Worm (Caenorhabditis elegans) whole organism, L4 larva: ENCODE results near the gene R05G6.3.

Experiments
- ceh-44 ChIP-seq: fragments of 200-800 bp; sonication (Bioruptor generic); IDR thresholded peaks from 2 replicates; pipeline ENCODE4 v1.3.6; 2022; ENCODE audit warnings: missing genetic modification reagents, missing genetic modification characterization, missing compliant biosample characterization
- daf-12 ChIP-seq: fragments of 150-350 bp; optimal IDR thresholded peaks from 2 replicates; lab custom pipeline; 2014; ENCODE audit warnings: missing biosample characterization, missing genetic modification reagents, missing genetic modification characterization
- hif-1 ChIP-seq, 2 experiments: sonication (generic microtip); optimal IDR thresholded peaks; 2 replicates each; lab custom pipeline; 2016 to 2017; ENCODE audit warnings: missing compliant biosample characterization in 2 of 2, missing genetic modification characterization in 2 of 2, missing genetic modification reagents in 2 of 2, missing genotype in 2 of 2, mild to moderate bottlenecking in 1 of 2
- mes-2 ChIP-seq: sonication (generic microtip); optimal IDR thresholded peaks from 2 replicates; lab custom pipeline; 2016; ENCODE audit warnings: missing genotype, mild to moderate bottlenecking, missing genetic modification characterization, missing compliant biosample characterization; ENCODE audit not compliant: poor library complexity, severe bottlenecking
- pha-4 ChIP-seq, 2 experiments: fragments of 150-350 bp in 1 of 2; fragments of 200-800 bp in 1 of 2; sonication (Bioruptor generic) in 1 of 2; IDR thresholded peaks in 1 of 2; optimal IDR thresholded peaks in 1 of 2; 2 replicates each; pipeline versions ENCODE4 v1.3.6 to Lab custom; 2014 to 2022; ENCODE audit warnings: missing genetic modification characterization in 2 of 2, missing genetic modification reagents in 2 of 2, missing biosample characterization in 1 of 2, missing compliant biosample characterization in 1 of 2
- snpc-1.2 ChIP-seq: fragments of 200-800 bp; sonication (Bioruptor generic); IDR thresholded peaks from 2 replicates; pipeline ENCODE4 v1.3.6; 2022; ENCODE audit warnings: missing genetic modification reagents, missing genetic modification characterization, missing compliant biosample characterization

ce11 chrIV:7520258-7520657, 3.9 kb downstream of the R05G6.3 start:
- no peak for TF ChIP-seq daf-12 (tag; lab: Kevin White, UChicago)
- TF ChIP-seq pha-4 (GFP tag; IDR thresholded peaks at IDR 0.05; lab: Robert Waterston, UW), result no peak
- TF ChIP-seq pha-4 (tag; optimal IDR thresholded peaks at IDR 0.05; lab: Kevin White, UChicago), result no peak
- TF ChIP-seq ceh-44 (GFP tag; lab: Robert Waterston, UW), result no peak
- TF ChIP-seq hif-1 (tag; optimal IDR thresholded peaks at IDR 0.05; lab: Kevin White, UChicago), result no peak
- no peak for TF ChIP-seq snpc-1.2
- no peak for TF ChIP-seq mes-2 (tag; lab: Kevin White, UChicago)
